Fruit fly (Drosophila melanogaster) whole organism, embryonic: ENCODE measurements around the gene dib.

ENCODE experiments used
- BtbVII ChIP-seq: fragments of 200-800 bp; sonication (Bioruptor generic); optimal IDR thresholded peaks from 3 replicates; lab custom pipeline; 2017; ENCODE audit warnings: missing biosample characterization, mild to moderate bottlenecking, missing genetic modification characterization
- CG10209 ChIP-seq: fragments of 200-800 bp; sonication (Bioruptor generic); optimal IDR thresholded peaks from 3 replicates; lab custom pipeline; 2017; ENCODE audit warnings: missing biosample characterization, mild to moderate bottlenecking, missing genetic modification characterization, missing genetic modification reagents
- CG1024 ChIP-seq: fragments of 200-800 bp; sonication (Bioruptor generic); IDR thresholded peaks from 2 replicates; pipeline ENCODE4 v1.3.6; 2022; ENCODE audit warnings: missing biosample characterization, missing genetic modification characterization
- CG10366 ChIP-seq: fragments of 200-800 bp; sonication (Bioruptor generic); IDR thresholded peaks from 2 replicates; pipeline ENCODE4 v1.3.6; 2022; ENCODE audit warnings: missing biosample characterization, missing genetic modification characterization
- CG12155 ChIP-seq: fragments of 200-800 bp; sonication (Bioruptor generic); optimal IDR thresholded peaks from 3 replicates; lab custom pipeline; 2016; ENCODE audit warnings: missing biosample characterization, missing genetic modification characterization
- CG14014 ChIP-seq: fragments of 200-800 bp; sonication (Bioruptor generic); IDR thresholded peaks from 2 replicates; pipeline ENCODE4 v1.3.6; 2022; ENCODE audit warnings: missing biosample characterization, missing genetic modification characterization
- CG15269 ChIP-seq: fragments of 200-800 bp; sonication (Bioruptor generic); optimal IDR thresholded peaks from 2 replicates; lab custom pipeline; 2018; ENCODE audit warnings: missing biosample characterization, mild to moderate bottlenecking, missing genetic modification characterization, moderate library complexity
- CG1529 ChIP-seq: fragments of 200-800 bp; sonication (Bioruptor generic); optimal IDR thresholded peaks from 3 replicates; lab custom pipeline; 2018; ENCODE audit warnings: missing biosample characterization, missing genetic modification characterization
- CG1602 ChIP-seq: fragments of 200-800 bp; sonication (Bioruptor generic); optimal IDR thresholded peaks from 3 replicates; lab custom pipeline; 2016; ENCODE audit warnings: missing biosample characterization, missing genetic modification characterization
- CG16813 ChIP-seq: fragments of 200-800 bp; sonication (Bioruptor generic); IDR thresholded peaks from 3 replicates; pipeline ENCODE4 v1.3.6; 2022; ENCODE audit warnings: missing biosample characterization, missing genetic modification characterization; ENCODE audit not compliant: partially characterized antibody
- CG17385 ChIP-seq: fragments of 200-800 bp; sonication (Bioruptor generic); optimal IDR thresholded peaks from 3 replicates; lab custom pipeline; 2018; ENCODE audit warnings: missing biosample characterization, mild to moderate bottlenecking, missing genetic modification characterization
- CG3726 ChIP-seq: fragments of 200-800 bp; sonication (Bioruptor generic); IDR thresholded peaks from 3 replicates; pipeline ENCODE4, ENCODE4 v1.3.6; 2022; ENCODE audit warnings: missing biosample characterization, missing genetic modification characterization
- CG7372 ChIP-seq: fragments of 200-800 bp; sonication (Bioruptor generic); IDR thresholded peaks from 2 replicates; pipeline ENCODE4 v1.3.6; 2022; ENCODE audit warnings: missing biosample characterization, missing genetic modification characterization
- CG9609 ChIP-seq: fragments of 200-800 bp; sonication (Bioruptor generic); optimal IDR thresholded peaks from 3 replicates; lab custom pipeline; 2016; ENCODE audit warnings: missing biosample characterization, missing genetic modification characterization
- Deaf1 ChIP-seq: fragments of 200-800 bp; optimal IDR thresholded peaks from 3 replicates; lab custom pipeline; 2019; ENCODE audit warnings: missing biosample characterization, mild to moderate bottlenecking, missing genetic modification characterization, moderate library complexity
- Dip3 ChIP-seq: fragments of 200-800 bp; sonication (Bioruptor generic); optimal IDR thresholded peaks from 3 replicates; lab custom pipeline; 2016; ENCODE audit warnings: missing biosample characterization, missing genetic modification characterization
- Dp ChIP-seq: fragments of 200-800 bp; sonication (Bioruptor generic); optimal IDR thresholded peaks from 2 replicates; lab custom pipeline; 2018; ENCODE audit warnings: missing biosample characterization, mild to moderate bottlenecking, missing genetic modification characterization, moderate library complexity
- HLH54F ChIP-seq: fragments of 200-800 bp; sonication (Bioruptor generic); optimal IDR thresholded peaks from 3 replicates; lab custom pipeline; 2016; ENCODE audit warnings: missing biosample characterization, missing genetic modification characterization
- Hey ChIP-seq: fragments of 200-800 bp; sonication (Bioruptor generic); optimal IDR thresholded peaks from 3 replicates; lab custom pipeline; 2018; ENCODE audit warnings: missing biosample characterization, mild to moderate bottlenecking, missing genetic modification characterization
- Hsf ChIP-seq: fragments of 200-800 bp; sonication (Bioruptor generic); optimal IDR thresholded peaks from 3 replicates; lab custom pipeline; 2016; ENCODE audit warnings: missing biosample characterization, missing genetic modification characterization
- Med ChIP-seq: fragments of 200-800 bp; sonication (Bioruptor generic); peaks from one replicate; lab custom pipeline; 2016; ENCODE audit warnings: missing biosample characterization, missing genetic modification characterization, mild to moderate bottlenecking, inconsistent platforms, moderate library complexity
- Oli ChIP-seq: fragments of 200-800 bp; sonication (Bioruptor generic); optimal IDR thresholded peaks from 2 replicates; lab custom pipeline; 2018; ENCODE audit warnings: missing biosample characterization, mild to moderate bottlenecking, missing genetic modification characterization, moderate library complexity
- Rfx ChIP-seq: fragments of 200-800 bp; sonication (Bioruptor generic); IDR thresholded peaks from 2 replicates; pipeline ENCODE4 v1.3.6; 2022; ENCODE audit warnings: missing biosample characterization, missing genetic modification characterization
- Six4 ChIP-seq: fragments of 200-800 bp; sonication (Bioruptor generic); optimal IDR thresholded peaks from 2 replicates; lab custom pipeline; 2016; ENCODE audit warnings: missing biosample characterization, missing genetic modification characterization
- amos ChIP-seq: fragments of 200-800 bp; sonication (Bioruptor generic); IDR thresholded peaks from 2 replicates; pipeline ENCODE4 v1.3.6; 2022; ENCODE audit warnings: missing biosample characterization, missing genetic modification characterization; ENCODE audit not compliant: partially characterized antibody
- bcd ChIP-seq: fragments of 200-800 bp; sonication (Bioruptor generic); optimal IDR thresholded peaks from 2 replicates; lab custom pipeline; 2017; ENCODE audit warnings: missing biosample characterization, mild to moderate bottlenecking, missing genetic modification characterization
- br ChIP-seq: fragments of >200 bp; optimal IDR thresholded peaks from 2 replicates; lab custom pipeline; 2017
- chinmo ChIP-seq: fragments of 200-800 bp; sonication (Bioruptor generic); IDR thresholded peaks from 4 replicates; pipeline ENCODE4 v1.3.6; 2022; ENCODE audit warnings: missing biosample characterization, missing genetic modification characterization; ENCODE audit not compliant: partially characterized antibody
- emc ChIP-seq: fragments of 200-800 bp; sonication (Bioruptor generic); optimal IDR thresholded peaks from 2 replicates; lab custom pipeline; 2016; ENCODE audit warnings: missing biosample characterization, missing genetic modification characterization
- ems ChIP-seq: fragments of 200-800 bp; sonication (Bioruptor generic); optimal IDR thresholded peaks from 3 replicates; lab custom pipeline; 2016; ENCODE audit warnings: missing biosample characterization, missing genetic modification characterization
- gt ChIP-seq: fragments of 200-800 bp; sonication (Bioruptor generic); IDR thresholded peaks from 2 replicates; pipeline ENCODE4 v1.3.6; 2022; ENCODE audit warnings: missing biosample characterization, missing genetic modification characterization
- hth ChIP-seq: fragments of >200 bp; optimal IDR thresholded peaks from 2 replicates; lab custom pipeline; 2017; ENCODE audit warnings: inconsistent platforms
- jing ChIP-seq: fragments of 200-800 bp; sonication (Bioruptor generic); optimal IDR thresholded peaks from 2 replicates; lab custom pipeline; 2018; ENCODE audit warnings: missing biosample characterization, mild to moderate bottlenecking, missing genetic modification characterization
- kay ChIP-seq: fragments of 200-800 bp; sonication (Bioruptor generic); optimal IDR thresholded peaks from 2 replicates; lab custom pipeline; 2016; ENCODE audit warnings: missing biosample characterization, missing genetic modification characterization
- nau ChIP-seq: fragments of 200-800 bp; sonication (Bioruptor generic); optimal IDR thresholded peaks from 3 replicates; lab custom pipeline; 2017; ENCODE audit warnings: missing biosample characterization, mild to moderate bottlenecking, missing genetic modification characterization, missing genetic modification reagents
- peb ChIP-seq: fragments of 200-800 bp; sonication (Bioruptor generic); IDR thresholded peaks from 2 replicates; pipeline ENCODE4 v1.3.6; 2022; ENCODE audit warnings: missing biosample characterization, missing genetic modification characterization
- sima ChIP-seq: fragments of 200-800 bp; sonication (Bioruptor generic); optimal IDR thresholded peaks from 2 replicates; lab custom pipeline; 2016; ENCODE audit warnings: missing biosample characterization, missing genetic modification characterization
- slbo ChIP-seq: fragments of 200-800 bp; sonication (Bioruptor generic); IDR thresholded peaks from 2 replicates; pipeline ENCODE4 v1.3.6; 2022; ENCODE audit warnings: missing biosample characterization, missing genetic modification characterization
- ssp ChIP-seq: fragments of 200-800 bp; sonication (Bioruptor generic); IDR thresholded peaks from 2 replicates; pipeline ENCODE4 v1.3.6; 2022; ENCODE audit warnings: missing biosample characterization, missing genetic modification characterization
- stc ChIP-seq: fragments of 200-800 bp; sonication (Bioruptor generic); IDR thresholded peaks from 2 replicates; pipeline ENCODE4 v1.3.6; 2022; ENCODE audit warnings: missing biosample characterization, missing genetic modification characterization
- tio ChIP-seq: fragments of 200-800 bp; sonication (Bioruptor generic); optimal IDR thresholded peaks from 2 replicates; lab custom pipeline; 2017; ENCODE audit warnings: missing biosample characterization, missing genetic modification characterization, inconsistent platforms
- usp ChIP-seq: fragments of >200 bp; optimal IDR thresholded peaks from 2 replicates; lab custom pipeline; 2017; ENCODE audit warnings: missing biosample characterization, missing genetic modification characterization
- wdn ChIP-seq: fragments of 200-800 bp; sonication (Bioruptor generic); IDR thresholded peaks from 2 replicates; pipeline ENCODE4 v1.3.6; 2022; ENCODE audit warnings: missing biosample characterization, missing genetic modification characterization
- wor ChIP-seq: fragments of 200-800 bp; sonication (Bioruptor generic); IDR thresholded peaks from 2 replicates; pipeline ENCODE4 v1.3.6; 2022; ENCODE audit warnings: missing biosample characterization, missing genetic modification characterization
- z ChIP-seq: fragments of 200-800 bp; sonication (Bioruptor generic); IDR thresholded peaks from 3 replicates; pipeline ENCODE4 v1.3.6; 2022; ENCODE audit warnings: missing biosample characterization, missing genetic modification characterization
- zen ChIP-seq: fragments of 200-800 bp; sonication (Bioruptor generic); optimal IDR thresholded peaks from 3 replicates; lab custom pipeline; 2018; ENCODE audit warnings: missing biosample characterization, mild to moderate bottlenecking, missing genetic modification characterization, moderate library complexity
- zen2 ChIP-seq: fragments of 200-800 bp; sonication (Bioruptor generic); IDR thresholded peaks from 3 replicates; pipeline ENCODE4 v1.3.6; 2022; ENCODE audit warnings: missing biosample characterization, missing genetic modification characterization; ENCODE audit not compliant: partially characterized antibody
- zf30C ChIP-seq: fragments of 200-800 bp; sonication (Bioruptor generic); optimal IDR thresholded peaks from 3 replicates; lab custom pipeline; 2018; ENCODE audit warnings: missing biosample characterization, mild to moderate bottlenecking, missing genetic modification characterization

dib gene

DNA sequence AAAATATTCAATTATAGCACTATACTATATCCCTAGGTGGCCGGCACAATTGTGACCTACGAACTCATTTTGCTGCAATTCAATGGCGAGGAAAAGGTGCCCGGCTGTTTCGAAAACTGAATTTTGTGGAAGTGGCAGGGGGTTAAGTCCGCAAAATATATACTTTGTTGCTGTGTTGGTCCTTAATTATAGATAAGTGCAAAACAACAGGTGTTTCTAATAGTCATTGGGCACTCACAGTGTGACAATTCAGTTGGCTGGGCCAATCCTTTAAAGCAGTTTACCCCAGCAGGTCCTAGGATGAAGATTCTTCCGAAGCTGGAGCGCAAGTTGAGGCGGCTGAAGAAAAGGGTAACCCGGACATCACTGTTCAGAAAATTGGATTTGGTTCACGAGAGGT lies 26.6 kb upstream of the dib start, which contains the start of gene Gr64f:
Gene Gr64f (plus strand): TSS at position 301 of the 400 bp plus-strand sequence.
- no peak for TF ChIP-seq CG10366 (GFP tag; lab: Robert Waterston, UW)
- TF ChIP-seq zen (tag; lab: Kevin White, UChicago): peak; percentile 21

DNA sequence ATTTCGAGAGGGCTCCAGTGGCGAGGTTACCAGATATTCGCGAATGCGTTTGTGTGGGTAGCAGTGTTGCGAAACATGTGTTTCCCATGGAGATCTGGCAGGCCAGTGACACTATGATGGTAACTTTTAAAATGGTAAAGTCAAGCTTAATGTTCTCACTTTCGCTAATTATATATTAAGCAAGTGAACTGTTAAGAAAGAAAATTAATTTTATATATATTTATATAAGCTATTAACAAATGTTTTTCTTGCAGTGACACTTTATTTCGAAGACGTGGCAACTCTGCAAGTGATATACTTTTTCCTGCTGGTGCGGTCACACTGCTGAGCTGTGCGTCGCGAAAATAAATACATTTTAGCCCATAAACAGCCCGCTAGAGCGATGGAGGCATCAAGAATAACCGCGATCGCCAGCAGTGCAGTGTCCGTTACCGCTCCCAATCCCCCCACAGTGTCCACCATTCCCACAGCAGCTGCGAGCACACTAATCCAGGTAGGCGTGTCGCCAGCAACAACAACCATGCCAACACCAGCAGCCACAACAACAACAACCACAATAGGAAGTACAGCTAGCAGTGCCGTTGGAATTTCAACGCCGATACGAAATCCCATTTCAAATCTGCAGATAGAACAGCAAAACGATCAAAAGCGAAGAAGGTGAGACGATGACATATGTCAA lies 21.7 kb upstream of the dib start, which contains the start of the genes CG11593 and Rcd5:
Gene CG11593 (minus strand): TSS at position 236 of the 679 bp plus-strand sequence.
Gene Rcd5 (plus strand): TSS at position 283 of the 679 bp plus-strand sequence.
- TF ChIP-seq br (lab: Kevin White, UChicago) (no peak), CG14014 (GFP tag; lab: Robert Waterston, UW) (peak; percentile 86), Six4 (GFP tag; lab: Kevin White, UChicago) (no peak), CG9609 (GFP tag; lab: Kevin White, UChicago) (peak; percentile 48), amos (GFP tag; lab: Robert Waterston, UW) (peak; percentile 13; the same call in 1 of the 2 replicates), HLH54F (GFP tag; lab: Kevin White, UChicago) (peak; percentile 20), CG16813 (GFP tag; lab: Robert Waterston, UW) (peak; percentile 49; the same call in 2 of the 3 replicates), zf30C (GFP tag; lab: Kevin White, UChicago) (peak; percentile 10), CG1602 (GFP tag; lab: Kevin White, UChicago) (peak; percentile 72), wdn (peak; percentile 81), Oli (tag; lab: Kevin White, UChicago) (peak; percentile 59), Rfx (GFP tag; lab: Robert Waterston, UW) (peak; percentile 89), emc (GFP tag; lab: Kevin White, UChicago) (no peak), CG12155 (GFP tag; lab: Kevin White, UChicago) (no peak), CG7372 (GFP tag; lab: Robert Waterston, UW) (peak; percentile 79), ssp (GFP tag; lab: Robert Waterston, UW) (peak; percentile 80), Dip3 (peak; percentile 27), CG10209 (GFP tag; lab: Kevin White, UChicago) (peak; percentile 65), nau (GFP tag; lab: Kevin White, UChicago) (no peak), tio (GFP tag; lab: Kevin White, UChicago) (peak; percentile 47), CG15269 (tag; lab: Kevin White, UChicago) (no peak), usp (no peak), CG3726 (GFP tag; lab: Robert Waterston, UW) (peak; percentile 55; the same call in 1 of the 3 replicates), jing (GFP tag; lab: Kevin White, UChicago) (no peak), Hey (no peak), zen2 (GFP tag; lab: Robert Waterston, UW) (no peak), gt (peak; percentile 41; the same call in 1 of the 2 replicates), kay (GFP tag; lab: Kevin White, UChicago) (peak; percentile 75), peb (GFP tag; lab: Robert Waterston, UW) (no peak; the same call in 1 of the 2 replicates), Deaf1 (no peak), Med (GFP tag; lab: Kevin White, UChicago) (no peak), stc (GFP tag; lab: Robert Waterston, UW) (peak; percentile 67; the same call in 1 of the 2 replicates), hth (lab: Kevin White, UChicago) (no peak), CG10366 (GFP tag; lab: Robert Waterston, UW) (peak; percentile 82), z (GFP tag; lab: Robert Waterston, UW) (no peak), bcd (GFP tag; lab: Kevin White, UChicago) (peak; percentile 86), CG1529 (no peak), sima (GFP tag; lab: Kevin White, UChicago) (no peak), Hsf (peak; percentile 53), slbo (peak; percentile 94), chinmo (GFP tag; lab: Robert Waterston, UW) (0 out of 4 replicates have a peak, but pooled peaks have one; percentile 23), ems (GFP tag; lab: Kevin White, UChicago) (no peak), Dp (GFP tag; lab: Kevin White, UChicago) (peak; percentile 39), CG17385 (GFP tag; lab: Kevin White, UChicago) (peak; percentile 48), wor (GFP tag; lab: Robert Waterston, UW) (peak; percentile 64; the same call in 1 of the 2 replicates), BtbVII (no peak), CG1024 (GFP tag; lab: Robert Waterston, UW) (no peak)
